Worm (Caenorhabditis elegans) whole organism, L4/young adult: Measurements from ENCODE around the gene glna-2.

Experiments
- W03F9.2 ChIP-seq: fragments of 150-350 bp; optimal IDR thresholded peaks from 2 replicates; lab custom pipeline; 2014; ENCODE audit warnings: missing biosample characterization, missing genetic modification characterization
- dao-5 ChIP-seq: sonication (generic microtip); optimal IDR thresholded peaks from 2 replicates; lab custom pipeline; 2016; ENCODE audit warnings: missing genotype, missing genetic modification characterization, moderate library complexity, missing compliant biosample characterization

DNA sequence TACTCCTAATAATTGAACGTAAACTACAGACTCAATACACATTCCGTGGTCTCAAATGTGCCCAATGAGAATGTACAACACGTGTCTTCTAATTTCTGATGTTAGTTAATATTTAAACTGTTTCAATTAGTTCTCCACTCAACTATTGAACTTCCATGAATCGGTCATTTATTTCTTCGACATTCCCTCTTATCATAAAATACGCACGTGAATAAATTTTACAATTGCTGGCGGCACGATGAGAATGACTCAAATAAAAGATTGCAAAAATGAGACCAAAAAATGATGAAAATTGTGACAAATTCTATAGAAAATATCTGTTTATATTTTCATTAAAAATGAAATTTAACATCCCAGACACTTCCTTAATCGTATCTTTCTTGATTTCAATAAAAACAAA is 3.7 kb upstream of the glna-2 start:
- TF ChIP-seq dao-5 (no peak), W03F9.2 (tag; lab: Kevin White, UChicago) (no peak)
